Worm (Caenorhabditis elegans): ENCODE data around the gene dnc-2.

The dnc-2 gene

DNA sequence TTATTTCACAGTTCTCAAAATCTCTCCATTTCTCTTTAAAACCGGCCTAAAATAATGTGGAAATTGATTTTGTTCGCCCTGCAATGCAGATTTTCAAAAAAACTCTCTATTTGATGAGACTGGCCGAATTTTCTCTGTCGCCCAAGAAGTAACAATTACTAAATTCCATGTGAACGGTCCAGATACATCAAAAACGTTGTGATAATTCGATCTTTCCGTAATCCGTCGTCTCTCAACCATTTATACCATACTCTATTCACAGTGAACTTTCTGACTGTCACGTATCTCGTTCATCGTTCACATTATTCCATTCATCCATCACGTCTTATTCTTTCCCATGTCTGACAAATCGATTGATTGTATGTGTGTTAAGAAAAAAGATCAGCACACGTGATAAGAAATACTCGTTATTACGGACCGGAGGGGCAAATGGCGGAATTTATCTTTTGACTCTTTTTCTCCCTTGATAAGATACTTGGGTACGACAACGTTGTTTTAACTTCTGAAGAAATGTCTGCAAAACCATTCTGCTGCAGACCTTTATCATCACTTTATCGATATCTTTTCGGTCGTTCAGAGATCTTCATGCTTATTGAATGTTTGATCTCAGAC, 4.4 kb downstream of the dnc-2 start:
- TF ChIP-seq dox-1 (GFP tag; IDR thresholded peaks at IDR 0.05) (no peak), ztf-26 (tag; optimal IDR thresholded peaks at IDR 0.05) (peak; percentile 36), lin-40 (tag; optimal IDR thresholded peaks at IDR 0.05) (peak; percentile 0), ceh-58 (GFP tag; IDR thresholded peaks at IDR 0.05) (no peak), F23B12.7 (tag; optimal IDR thresholded peaks at IDR 0.05; ENCODE audit: insufficient read depth) (no peak), sdz-38 (tag; optimal IDR thresholded peaks at IDR 0.05) (no peak), lin-26 (GFP tag; IDR thresholded peaks at IDR 0.05) (no peak), ztf-18 (tag; optimal IDR thresholded peaks at IDR 0.05) (no peak), somi-1 (GFP tag; optimal IDR thresholded peaks at IDR 0.05) (peak; percentile 6), nfya-1 (tag; optimal IDR thresholded peaks at IDR 0.05; ENCODE audit: borderline replicate concordance, insufficient read depth) (no peak), ama-1 (optimal IDR thresholded peaks at IDR 0.05) (no peak), ama-1 (GFP tag; optimal IDR thresholded peaks at IDR 0.05) (no peak), attf-6 (GFP tag; IDR thresholded peaks at IDR 0.05) (no peak)

ce11 chrIII:5919799-5920387, 5.7 kb downstream of the dnc-2 start, which contains the start of the genes tdo-2 and C28H8.2:
Gene tdo-2 (minus strand): TSS chrIII:5919955.
Gene C28H8.2 (plus strand): TSS chrIII:5920322.
- TF ChIP-seq K11D2.4 (GFP tag; IDR thresholded peaks at IDR 0.05) (peak; percentile 58; the same call in 1 of the 2 replicates), C06A6.2 (GFP tag; conservative IDR thresholded peaks at IDR 0.05) (peak; percentile 71; the same call in 1 of the 2 replicates), nfyb-1 (GFP tag; IDR thresholded peaks at IDR 0.05) (0 out of 2 replicates have a peak, but pooled peaks have one; percentile 13), chd-7 (tag; optimal IDR thresholded peaks at IDR 0.05) (peak; percentile 16), ztf-26 (tag; optimal IDR thresholded peaks at IDR 0.05) (peak; percentile 77), K12H6.12 (tag; optimal IDR thresholded peaks at IDR 0.05) (no peak), hsf-1 (GFP tag; IDR thresholded peaks at IDR 0.05) (0 out of 2 replicates have a peak, but pooled peaks have one; percentile 26), atf-7 (tag; optimal IDR thresholded peaks at IDR 0.05) (peak; percentile 19), snpc-1.1 (tag; optimal IDR thresholded peaks at IDR 0.05; ENCODE audit: insufficient read depth) (no peak), somi-1 (GFP tag; optimal IDR thresholded peaks at IDR 0.05) (peak; percentile 66), rcor-1 (GFP tag; IDR thresholded peaks at IDR 0.05) (no peak), F57C9.4 (tag; optimal IDR thresholded peaks at IDR 0.05) (no peak), lin-40 (tag; optimal IDR thresholded peaks at IDR 0.05) (peak; percentile 43), die-1 (tag; optimal IDR thresholded peaks at IDR 0.05) (peak; percentile 39), cebp-1 (GFP tag; IDR thresholded peaks at IDR 0.05) (no peak), cebp-1 (tag; optimal IDR thresholded peaks at IDR 0.05) (peak; percentile 36), hmg-1.2 (GFP tag; IDR thresholded peaks at IDR 0.05) (no peak), ceh-91 (GFP tag; IDR thresholded peaks at IDR 0.05) (no peak), mcd-1 (GFP tag; IDR thresholded peaks at IDR 0.05) (peak; percentile 8; the same call in 1 of the 2 replicates)

DNA sequence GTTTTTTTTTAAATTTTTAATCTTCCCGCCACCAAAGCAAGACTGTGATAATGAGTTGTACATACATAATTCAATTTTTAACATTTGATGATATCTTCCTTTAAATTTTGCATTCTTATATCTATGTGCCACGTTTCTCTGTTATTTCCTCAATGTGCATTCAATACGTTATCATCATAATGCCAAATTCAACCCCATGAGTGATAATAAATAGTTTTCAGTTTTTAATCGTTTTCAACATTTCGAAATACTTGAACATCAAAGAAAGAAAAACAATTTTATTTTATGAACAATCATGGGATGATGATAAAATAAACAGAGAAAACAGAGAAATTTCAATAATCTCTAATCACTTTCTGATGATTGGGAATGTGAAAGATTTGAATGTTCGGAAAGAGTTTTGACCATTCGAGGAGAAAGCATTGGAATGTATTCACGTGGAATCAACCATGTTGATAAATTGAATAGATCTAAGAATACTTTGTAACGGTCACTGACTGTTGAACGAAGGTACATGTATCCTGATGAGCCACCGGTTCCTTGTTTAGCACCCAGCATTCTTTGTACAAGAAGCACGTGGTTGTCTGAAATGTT, 8.1 kb downstream of the dnc-2 start:
- TF ChIP-seq chd-7 (tag; optimal IDR thresholded peaks at IDR 0.05) = peak; percentile 8
- TF ChIP-seq ets-4 (GFP tag; optimal IDR thresholded peaks at IDR 0.05) = no peak
- peak; percentile 62 for TF ChIP-seq nhr-80 (tag; optimal IDR thresholded peaks at IDR 0.05)
- peak; percentile 53 for TF ChIP-seq repo-1 (tag; optimal IDR thresholded peaks at IDR 0.05)
- no peak for TF ChIP-seq F22D6.2 (tag; optimal IDR thresholded peaks at IDR 0.05)
- TF ChIP-seq unc-62 (GFP tag; optimal IDR thresholded peaks at IDR 0.05) = no peak
- TF ChIP-seq attf-5 (GFP tag; optimal IDR thresholded peaks at IDR 0.05) = peak; percentile 26
- TF ChIP-seq akir-1 (GFP tag; optimal IDR thresholded peaks at IDR 0.05) = no peak
- no peak for TF ChIP-seq K12H6.12 (tag; optimal IDR thresholded peaks at IDR 0.05)
- TF ChIP-seq Y79H2A.3 (GFP tag; conservative IDR thresholded peaks at IDR 0.05) = no peak
- no peak for TF ChIP-seq lin-26 (GFP tag; IDR thresholded peaks at IDR 0.05)
- peak; percentile 44 for TF ChIP-seq tlf-1 (GFP tag; optimal IDR thresholded peaks at IDR 0.05)
- TF ChIP-seq cebp-2 (GFP tag; IDR thresholded peaks at IDR 0.05) = no peak
- peak; percentile 87 for TF ChIP-seq cebp-1 (GFP tag; IDR thresholded peaks at IDR 0.05)
- peak; percentile 86 for TF ChIP-seq cebp-1 (tag; optimal IDR thresholded peaks at IDR 0.05)
- 0 out of 2 replicates have a peak, but pooled peaks have one; percentile 15 for TF ChIP-seq Y56A3A.18 (GFP tag; IDR thresholded peaks at IDR 0.05)
- no peak for TF ChIP-seq F49E8.2 (tag; optimal IDR thresholded peaks at IDR 0.05; ENCODE audit: insufficient read depth)
- TF ChIP-seq hlh-26 (GFP tag; conservative IDR thresholded peaks at IDR 0.05) = no peak
- no peak for TF ChIP-seq let-607 (tag; optimal IDR thresholded peaks at IDR 0.05)
- TF ChIP-seq zim-3 (tag; optimal IDR thresholded peaks at IDR 0.05) = no peak

Measured in whole organism, young adult.